Worm (Caenorhabditis elegans) whole organism, young adult: ENCODE results near the gene peli-1.

Source experiments
- B0019.2 ChIP-seq: fragments of 200-800 bp; sonication (Bioruptor generic); conservative IDR thresholded peaks from 2 replicates; pipeline ENCODE4 v1.3.6; 2022; ENCODE audit warnings: missing genetic modification reagents, missing genetic modification characterization, missing compliant biosample characterization
- F10E7.11 ChIP-seq: sonication (generic microtip); optimal IDR thresholded peaks from 2 replicates; lab custom pipeline; 2017; ENCODE audit warnings: mild to moderate bottlenecking, missing genetic modification characterization, moderate library complexity, missing compliant biosample characterization
- F22D6.2 ChIP-seq: sonication (generic microtip); optimal IDR thresholded peaks from 2 replicates; lab custom pipeline; 2016; ENCODE audit warnings: mild to moderate bottlenecking, missing genetic modification characterization, missing compliant biosample characterization
- F23B12.7 ChIP-seq: sonication (generic microtip); optimal IDR thresholded peaks from 2 replicates; lab custom pipeline; 2017; ENCODE audit warnings: missing genetic modification characterization, mild to moderate bottlenecking, missing compliant biosample characterization, antibody characterized with exemption, moderate library complexity; ENCODE audit not compliant: insufficient read depth
- F49E8.2 ChIP-seq: sonication (generic microtip); optimal IDR thresholded peaks from 3 replicates; lab custom pipeline; 2017; ENCODE audit warnings: missing genetic modification characterization, mild to moderate bottlenecking, missing compliant biosample characterization, antibody characterized with exemption, moderate library complexity; ENCODE audit not compliant: insufficient read depth
- F52B5.7 ChIP-seq: sonication (generic microtip); optimal IDR thresholded peaks from 2 replicates; lab custom pipeline; 2016; ENCODE audit warnings: mild to moderate bottlenecking, missing genetic modification characterization, missing compliant biosample characterization
- F55B11.4 ChIP-seq: sonication (generic microtip); optimal IDR thresholded peaks from 2 replicates; lab custom pipeline; 2016; ENCODE audit warnings: missing compliant biosample characterization, missing genetic modification characterization, borderline replicate concordance; ENCODE audit not compliant: insufficient read depth
- F57C9.4 ChIP-seq: sonication (generic microtip); optimal IDR thresholded peaks from 2 replicates; lab custom pipeline; 2017; ENCODE audit warnings: mild to moderate bottlenecking, missing genetic modification characterization, missing compliant biosample characterization
- K11D2.4 ChIP-seq: fragments of 200-800 bp; sonication (Bioruptor generic); IDR thresholded peaks from 2 replicates; pipeline ENCODE4 v1.3.6; 2022; ENCODE audit warnings: missing genetic modification reagents, missing genetic modification characterization, missing compliant biosample characterization
- Y67H2A.10 ChIP-seq: fragments of 200-800 bp; sonication (Bioruptor generic); conservative IDR thresholded peaks from 2 replicates; pipeline ENCODE4 v1.3.6; 2022; ENCODE audit warnings: missing genetic modification reagents, missing genetic modification characterization, missing compliant biosample characterization
- aptf-3 ChIP-seq: fragments of 200-800 bp; sonication (Bioruptor generic); IDR thresholded peaks from 2 replicates; pipeline ENCODE4 v1.3.6; 2022; ENCODE audit warnings: missing genetic modification characterization, missing compliant biosample characterization
- atf-7 ChIP-seq: sonication (generic microtip); optimal IDR thresholded peaks from 2 replicates; lab custom pipeline; 2017; ENCODE audit warnings: mild to moderate bottlenecking, missing genetic modification characterization, missing compliant biosample characterization
- athp-1 ChIP-seq: sonication (generic microtip); optimal IDR thresholded peaks from 2 replicates; lab custom pipeline; 2017; ENCODE audit warnings: mild to moderate bottlenecking, missing genetic modification characterization, missing compliant biosample characterization
- attf-6 ChIP-seq: fragments of 200-800 bp; sonication (Bioruptor generic); IDR thresholded peaks from 2 replicates; pipeline ENCODE4 v1.3.6; 2022; ENCODE audit warnings: missing genetic modification reagents, missing genetic modification characterization, missing compliant biosample characterization
- bed-2 ChIP-seq: fragments of 200-800 bp; sonication (Bioruptor generic); IDR thresholded peaks from 2 replicates; pipeline ENCODE4 v1.3.6; 2022; ENCODE audit warnings: missing genetic modification reagents, missing genetic modification characterization, missing compliant biosample characterization
- ccch-3 ChIP-seq: fragments of 200-800 bp; sonication (Bioruptor generic); optimal IDR thresholded peaks from 2 replicates; lab custom pipeline; 2018; ENCODE audit warnings: mild to moderate bottlenecking, missing genetic modification characterization, missing compliant biosample characterization
- cebp-1 ChIP-seq, 2 experiments: fragments of 200-800 bp in 1 of 2; sonication (Bioruptor generic) in 1 of 2; sonication (generic microtip) in 1 of 2; IDR thresholded peaks in 1 of 2; optimal IDR thresholded peaks in 1 of 2; 2 replicates each; pipeline versions ENCODE4 v1.3.6 to Lab custom; 2017 to 2022; ENCODE audit warnings: missing compliant biosample characterization in 2 of 2, missing genetic modification characterization in 2 of 2, mild to moderate bottlenecking in 1 of 2, missing genetic modification reagents in 1 of 2, moderate library complexity in 1 of 2
- ceh-100 ChIP-seq: fragments of 200-800 bp; sonication (Bioruptor generic); IDR thresholded peaks from 2 replicates; pipeline ENCODE4 v1.3.6; 2022; ENCODE audit warnings: missing genetic modification reagents, missing genetic modification characterization, missing compliant biosample characterization
- ceh-40 ChIP-seq: fragments of 200-800 bp; sonication (Bioruptor generic); IDR thresholded peaks from 2 replicates; pipeline ENCODE4 v1.3.6; 2022; ENCODE audit warnings: missing genetic modification characterization, missing compliant biosample characterization
- ceh-58 ChIP-seq: fragments of 200-800 bp; sonication (Bioruptor generic); IDR thresholded peaks from 2 replicates; pipeline ENCODE4 v1.3.6; 2022; ENCODE audit warnings: missing genetic modification characterization, missing compliant biosample characterization
- ceh-91 ChIP-seq: fragments of 200-800 bp; sonication (Bioruptor generic); IDR thresholded peaks from 2 replicates; pipeline ENCODE4 v1.3.6; 2022; ENCODE audit warnings: missing genetic modification reagents, missing genetic modification characterization, missing compliant biosample characterization
- dox-1 ChIP-seq: fragments of 200-800 bp; sonication (Bioruptor generic); IDR thresholded peaks from 2 replicates; pipeline ENCODE4 v1.3.6; 2022; ENCODE audit warnings: missing genetic modification reagents, missing genetic modification characterization, missing compliant biosample characterization
- hlh-12 ChIP-seq: sonication (generic microtip); optimal IDR thresholded peaks from 2 replicates; lab custom pipeline; 2016; ENCODE audit warnings: missing genetic modification characterization, missing compliant biosample characterization
- hmg-1.2 ChIP-seq: fragments of 200-800 bp; sonication (Bioruptor generic); IDR thresholded peaks from 2 replicates; pipeline ENCODE4 v1.3.6; 2022; ENCODE audit warnings: missing genetic modification reagents, missing genetic modification characterization, missing compliant biosample characterization
- lag-1 ChIP-seq: fragments of 200-800 bp; sonication (Bioruptor generic); IDR thresholded peaks from 2 replicates; pipeline ENCODE4 v1.3.6; 2022; ENCODE audit warnings: missing genetic modification reagents, missing genetic modification characterization, missing compliant biosample characterization
- lin-26 ChIP-seq: fragments of 200-800 bp; sonication (Bioruptor generic); IDR thresholded peaks from 2 replicates; pipeline ENCODE4 v1.3.6; 2022; ENCODE audit warnings: missing genetic modification reagents, missing genetic modification characterization, missing compliant biosample characterization
- lin-54 ChIP-seq: fragments of 200-800 bp; sonication (Bioruptor generic); optimal IDR thresholded peaks from 2 replicates; lab custom pipeline; 2018; ENCODE audit warnings: mild to moderate bottlenecking, missing genetic modification characterization, missing compliant biosample characterization
- lsy-27 ChIP-seq: sonication (generic microtip); optimal IDR thresholded peaks from 2 replicates; lab custom pipeline; 2017; ENCODE audit warnings: missing genetic modification characterization, mild to moderate bottlenecking, missing compliant biosample characterization, antibody characterized with exemption, missing genotype, borderline replicate concordance; ENCODE audit not compliant: insufficient read depth
- mxl-1 ChIP-seq: sonication (generic microtip); optimal IDR thresholded peaks from 2 replicates; lab custom pipeline; 2016; ENCODE audit warnings: missing genetic modification characterization, missing compliant biosample characterization
- nfyb-1 ChIP-seq: fragments of 200-800 bp; sonication (Bioruptor generic); IDR thresholded peaks from 2 replicates; pipeline ENCODE4 v1.3.6; 2022; ENCODE audit warnings: missing genetic modification reagents, missing genetic modification characterization, missing compliant biosample characterization
- nhr-27 ChIP-seq: fragments of 200-800 bp; sonication (Bioruptor generic); optimal IDR thresholded peaks from 2 replicates; lab custom pipeline; 2018; ENCODE audit warnings: mild to moderate bottlenecking, missing genetic modification characterization, moderate library complexity, missing compliant biosample characterization
- nhr-80 ChIP-seq: sonication (generic microtip); optimal IDR thresholded peaks from 2 replicates; lab custom pipeline; 2016; ENCODE audit warnings: missing genetic modification characterization, missing compliant biosample characterization
- nhr-90 ChIP-seq: sonication (generic microtip); optimal IDR thresholded peaks from 2 replicates; lab custom pipeline; 2016; ENCODE audit warnings: missing genotype, mild to moderate bottlenecking, missing genetic modification characterization, missing compliant biosample characterization
- pbrm-1 ChIP-seq: fragments of 200-800 bp; sonication (Bioruptor generic); IDR thresholded peaks from 2 replicates; pipeline ENCODE4 v1.3.6; 2022; ENCODE audit warnings: missing genetic modification reagents, missing genetic modification characterization, missing compliant biosample characterization
- pha-4 ChIP-seq: fragments of 150-350 bp; sonication (generic microtip); optimal IDR thresholded peaks from 2 replicates; lab custom pipeline; 2014; ENCODE audit warnings: missing biosample characterization, missing genetic modification reagents, missing genetic modification characterization
- repo-1 ChIP-seq: sonication (generic microtip); optimal IDR thresholded peaks from 2 replicates; lab custom pipeline; 2017; ENCODE audit warnings: mild to moderate bottlenecking, missing genetic modification characterization, missing compliant biosample characterization
- rpc-1 ChIP-seq, 2 experiments: fragments of 150-350 bp in 1 of 2; sonication (generic microtip) in 1 of 2; optimal IDR thresholded peaks; 2 replicates each; lab custom pipeline; 2014 to 2018; ENCODE audit warnings: missing biosample characterization in 1 of 2, missing genetic modification characterization in 1 of 2, missing genetic modification reagents in 1 of 2, missing genotype in 1 of 2
- snpc-1.1 ChIP-seq: sonication (generic microtip); optimal IDR thresholded peaks from 2 replicates; lab custom pipeline; 2017; ENCODE audit warnings: missing genetic modification characterization, mild to moderate bottlenecking, missing compliant biosample characterization, antibody characterized with exemption, moderate library complexity, missing genotype, missing genetic modification reagents; ENCODE audit not compliant: insufficient read depth
- snpc-3.4 ChIP-seq: sonication (generic microtip); optimal IDR thresholded peaks from 2 replicates; lab custom pipeline; 2017; ENCODE audit warnings: missing genetic modification characterization, mild to moderate bottlenecking, missing compliant biosample characterization, antibody characterized with exemption, moderate library complexity, missing genotype, missing genetic modification reagents
- sptf-2 ChIP-seq: fragments of 200-800 bp; sonication (Bioruptor generic); optimal IDR thresholded peaks from 2 replicates; lab custom pipeline; 2018; ENCODE audit warnings: mild to moderate bottlenecking, missing genetic modification characterization, missing compliant biosample characterization
- tbp1 ChIP-seq: fragments of 200-800 bp; sonication (Bioruptor generic); optimal IDR thresholded peaks from 2 replicates; lab custom pipeline; 2018; ENCODE audit warnings: mild to moderate bottlenecking, missing genetic modification characterization, missing compliant biosample characterization
- tbx-9 ChIP-seq: sonication (generic microtip); optimal IDR thresholded peaks from 2 replicates; lab custom pipeline; 2016; ENCODE audit warnings: borderline replicate concordance, missing genetic modification characterization, inconsistent platforms, missing compliant biosample characterization
- tlf-1 ChIP-seq: fragments of 200-800 bp; sonication (Bioruptor generic); optimal IDR thresholded peaks from 2 replicates; lab custom pipeline; 2018; ENCODE audit warnings: mild to moderate bottlenecking, missing genetic modification characterization, missing compliant biosample characterization
- zim-3 ChIP-seq: sonication (generic microtip); optimal IDR thresholded peaks from 2 replicates; lab custom pipeline; 2017; ENCODE audit warnings: mild to moderate bottlenecking, missing genetic modification characterization, moderate library complexity, missing compliant biosample characterization
- ztf-22 ChIP-seq: fragments of 200-800 bp; sonication (Bioruptor generic); optimal IDR thresholded peaks from 2 replicates; lab custom pipeline; 2018; ENCODE audit warnings: mild to moderate bottlenecking, missing genetic modification characterization, moderate library complexity, missing compliant biosample characterization
- ztf-28 ChIP-seq: fragments of 200-800 bp; sonication (Bioruptor generic); IDR thresholded peaks from 2 replicates; pipeline ENCODE4 v1.3.6; 2022; ENCODE audit warnings: missing genetic modification reagents, missing genetic modification characterization, missing compliant biosample characterization

peli-1 gene

DNA sequence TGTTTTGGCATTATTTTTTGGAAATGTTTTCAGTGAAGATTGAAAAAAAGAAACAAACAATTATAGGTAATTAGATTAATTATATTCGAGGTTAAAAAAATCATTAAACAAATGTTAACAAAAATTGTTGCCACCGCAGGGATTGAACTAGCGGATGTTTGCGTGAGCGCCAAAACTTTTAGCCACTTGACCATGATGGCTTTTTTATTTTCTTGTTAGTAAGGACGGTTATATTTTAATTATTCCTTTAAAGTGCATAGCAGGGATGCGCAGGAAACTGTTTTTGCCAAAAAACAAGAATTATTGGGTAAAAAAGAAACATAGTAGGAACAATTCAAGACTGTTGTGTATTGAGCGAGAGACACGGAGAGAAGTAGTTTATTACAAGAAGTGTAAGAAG is 38.3 kb upstream of the peli-1 start (continued):
- TF ChIP-seq bed-2 (GFP tag; lab: Robert Waterston, UW) (no peak), dox-1 (GFP tag; lab: Robert Waterston, UW) (0 out of 2 replicates have a peak, but pooled peaks have one; percentile 26), nfyb-1 (GFP tag; lab: Robert Waterston, UW) (peak; percentile 65), aptf-3 (GFP tag; lab: Robert Waterston, UW) (peak; percentile 96; the same call in 1 of the 2 replicates), F23B12.7 (no peak), cebp-1 (GFP tag; IDR thresholded peaks at IDR 0.05; lab: Robert Waterston, UW) (0 out of 2 replicates have a peak, but pooled peaks have one; percentile 18), cebp-1 (tag; optimal IDR thresholded peaks at IDR 0.05; lab: Kevin White, UChicago) (no peak), ceh-40 (GFP tag; lab: Robert Waterston, UW) (peak; percentile 88), B0019.2 (GFP tag; lab: Robert Waterston, UW) (no peak), K11D2.4 (no peak), mxl-1 (peak; percentile 59), atf-7 (tag; lab: Kevin White, UChicago) (peak; percentile 77), athp-1 (tag; lab: Kevin White, UChicago) (peak; percentile 91), nhr-27 (tag; lab: Kevin White, UChicago) (no peak), tbx-9 (tag; lab: Kevin White, UChicago) (no peak), tbp1 (GFP tag; lab: Kevin White, UChicago) (peak; percentile 91), lag-1 (GFP tag; lab: Robert Waterston, UW) (no peak), pbrm-1 (GFP tag; lab: Robert Waterston, UW) (peak; percentile 77), tlf-1 (GFP tag; lab: Kevin White, UChicago) (peak; percentile 27), F52B5.7 (peak; percentile 79), ztf-28 (0 out of 2 replicates have a peak, but pooled peaks have one; percentile 20), repo-1 (tag; lab: Kevin White, UChicago) (peak; percentile 79), ceh-100 (GFP tag; lab: Robert Waterston, UW) (peak; percentile 58), attf-6 (GFP tag; lab: Robert Waterston, UW) (peak; percentile 85), F55B11.4 (tag; lab: Kevin White, UChicago) (no peak), nhr-90 (tag; lab: Kevin White, UChicago) (peak; percentile 70), lin-54 (peak; percentile 76), sptf-2 (GFP tag; lab: Kevin White, UChicago) (no peak), F57C9.4 (tag; lab: Kevin White, UChicago) (no peak), nhr-80 (no peak), ceh-91 (GFP tag; lab: Robert Waterston, UW) (peak; percentile 26; the same call in 1 of the 2 replicates), rpc-1 (optimal IDR thresholded peaks at IDR 0.05; lab: Kevin White, UChicago) (peak; percentile 92), rpc-1 (tag; optimal IDR thresholded peaks at IDR 0.05; lab: Kevin White, UChicago) (peak; percentile 93), lin-26 (GFP tag; lab: Robert Waterston, UW) (peak; percentile 97), lsy-27 (tag; lab: Kevin White, UChicago) (peak; percentile 49), Y67H2A.10 (no peak), snpc-1.1 (peak; percentile 30), F49E8.2 (tag; lab: Kevin White, UChicago) (peak; percentile 72), ztf-22 (no peak), ccch-3 (no peak), zim-3 (tag; lab: Kevin White, UChicago) (peak; percentile 92), pha-4 (tag; lab: Kevin White, UChicago) (no peak), snpc-3.4 (tag; lab: Kevin White, UChicago) (peak; percentile 73), F10E7.11 (tag; lab: Kevin White, UChicago) (peak; percentile 85), ceh-58 (GFP tag; lab: Robert Waterston, UW) (peak; percentile 92), hmg-1.2 (GFP tag; lab: Robert Waterston, UW) (peak; percentile 65), F22D6.2 (tag; lab: Kevin White, UChicago) (no peak), hlh-12 (tag; lab: Kevin White, UChicago) (no peak)
